Worm (Caenorhabditis elegans) whole organism, mixed stage, embryonic: ENCODE data around the gene pisy-1.

Experiments used
- M03D4.4 ChIP-seq: sonication (generic microtip); optimal IDR thresholded peaks from 2 replicates; lab custom pipeline; 2017; ENCODE audit warnings: mild to moderate bottlenecking, missing genetic modification characterization, missing compliant biosample characterization
- bed-3 ChIP-seq: fragments of 200-800 bp; sonication (Bioruptor generic); optimal IDR thresholded peaks from 3 replicates; lab custom pipeline; 2018; ENCODE audit warnings: mild to moderate bottlenecking, missing genetic modification characterization, moderate library complexity, missing compliant biosample characterization
- ceh-43 ChIP-seq: fragments of 200-800 bp; sonication (Bioruptor generic); optimal IDR thresholded peaks from 2 replicates; lab custom pipeline; 2018; ENCODE audit warnings: mild to moderate bottlenecking, missing genetic modification characterization, moderate library complexity, missing compliant biosample characterization
- ceh-83 ChIP-seq: fragments of 200-800 bp; sonication (Bioruptor generic); optimal IDR thresholded peaks from 2 replicates; lab custom pipeline; 2018; ENCODE audit warnings: mild to moderate bottlenecking, missing genetic modification characterization, missing compliant biosample characterization
- lin-32 ChIP-seq: fragments of 200-800 bp; sonication (Bioruptor generic); optimal IDR thresholded peaks from 2 replicates; lab custom pipeline; 2018; ENCODE audit warnings: mild to moderate bottlenecking, missing genetic modification characterization, missing compliant biosample characterization
- lsy-2 ChIP-seq: fragments of 150-350 bp; optimal IDR thresholded peaks from 2 replicates; lab custom pipeline; 2014; ENCODE audit warnings: missing biosample characterization, missing genetic modification characterization
- nhr-12 ChIP-seq: fragments of 150-350 bp; optimal IDR thresholded peaks from 2 replicates; lab custom pipeline; 2014; ENCODE audit warnings: missing biosample characterization, missing genetic modification characterization
- nhr-28 ChIP-seq: fragments of 150-350 bp; optimal IDR thresholded peaks from 2 replicates; lab custom pipeline; 2014; ENCODE audit warnings: missing biosample characterization, missing genetic modification characterization
- unc-62 ChIP-seq: fragments of 150-350 bp; optimal IDR thresholded peaks from 2 replicates; lab custom pipeline; 2014; ENCODE audit warnings: missing biosample characterization, missing genetic modification reagents, missing genetic modification characterization

- TF ChIP-seq lin-32 (GFP tag; lab: Kevin White, UChicago) (no peak), lsy-2 (tag; lab: Kevin White, UChicago) (no peak), ceh-43 (GFP tag; lab: Kevin White, UChicago) (no peak), nhr-12 (no peak), unc-62 (GFP tag; lab: Kevin White, UChicago) (no peak), bed-3 (GFP tag; lab: Kevin White, UChicago) (no peak), ceh-83 (GFP tag; lab: Kevin White, UChicago) (no peak), M03D4.4 (no peak), nhr-28 (tag; lab: Kevin White, UChicago) (no peak)
Measured at ce11 chrII:12769947-12770346, 31.8 kb upstream of the pisy-1 start.
